Worm (Caenorhabditis elegans) whole organism, L3 larva: ENCODE measurements around the gene C02F4.4.

Experiments
- nhr-11 ChIP-seq: fragments of 150-350 bp; optimal IDR thresholded peaks from 2 replicates; lab custom pipeline; 2014; ENCODE audit warnings: missing biosample characterization, missing genetic modification characterization
- skn-1 ChIP-seq: fragments of 150-350 bp; optimal IDR thresholded peaks from 2 replicates; lab custom pipeline; 2014; ENCODE audit warnings: missing biosample characterization, missing genetic modification characterization

DNA sequence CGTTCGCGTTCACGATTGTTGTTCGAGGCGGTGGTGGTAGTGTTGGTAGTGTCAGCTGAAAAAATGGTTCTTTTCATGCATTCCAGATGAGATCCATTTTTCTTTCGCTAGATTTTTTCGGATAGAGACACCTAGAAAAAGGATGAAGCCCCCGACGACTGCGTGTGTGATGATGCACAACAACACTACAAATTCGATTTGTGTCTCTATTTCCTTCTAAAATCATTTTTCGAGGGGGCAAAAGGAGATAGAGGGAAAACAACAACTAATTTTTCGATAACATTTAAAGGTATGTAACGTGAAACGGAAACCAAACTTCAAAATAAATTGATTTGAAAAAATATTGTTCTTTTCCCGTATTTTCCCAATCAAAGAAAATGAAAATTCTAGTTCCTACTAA, 14.5 kb downstream of the C02F4.4 start:
- TF ChIP-seq skn-1: no peak
- no peak for TF ChIP-seq nhr-11 (tag; lab: Kevin White, UChicago)
